Worm (Caenorhabditis elegans): ENCODE results near the gene Y62H9A.2.

DNA sequence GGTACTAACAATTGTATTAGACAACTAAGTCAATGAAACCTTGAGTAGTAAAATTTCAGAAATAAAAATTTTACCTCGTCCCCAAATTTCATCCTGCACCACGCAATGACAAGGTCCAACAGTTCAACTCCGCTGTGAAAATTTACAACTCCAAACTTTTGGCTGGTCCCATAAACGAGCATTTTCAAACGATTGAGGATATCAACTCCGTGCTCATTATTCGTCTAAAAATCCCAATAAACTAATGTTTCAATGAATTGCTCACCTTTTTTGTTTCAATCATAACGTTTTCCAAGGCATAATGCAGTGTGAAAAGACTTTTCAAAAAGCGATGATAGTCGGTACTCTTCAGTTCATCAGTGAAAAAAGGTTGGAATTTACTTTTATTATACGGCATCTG lies 28.6 kb upstream of the Y62H9A.2 start:
- no peak for TF ChIP-seq ztf-11 (tag; optimal IDR thresholded peaks at IDR 0.05)
- TF ChIP-seq ama-1 (optimal IDR thresholded peaks at IDR 0.05) = no peak
- no peak for TF ChIP-seq pag-3 (tag; optimal IDR thresholded peaks at IDR 0.05; ENCODE audit: borderline replicate concordance, insufficient read depth)
